Fruit fly (Drosophila melanogaster): Measurements from ENCODE around the gene Tm1.

Tm1 gene

dm6 chr3R:15340052-15340732, 62.2 kb downstream of the Tm1 start, which contains the start of gene SerRS-m:
TSS of gene SerRS-m (plus strand) at chr3R:15340667.
- no peak for TF ChIP-seq Abd-B (GFP tag; optimal IDR thresholded peaks at IDR 0.05)
- no peak for TF ChIP-seq rgr (GFP tag; optimal IDR thresholded peaks at IDR 0.05)
- no peak for TF ChIP-seq Sp1 (GFP tag; optimal IDR thresholded peaks at IDR 0.05)

- TF ChIP-seq fru (GFP tag; optimal IDR thresholded peaks at IDR 0.05) (no peak), dl (GFP tag; optimal IDR thresholded peaks at IDR 0.05; ENCODE audit: insufficient read depth in 1 of 2, partially characterized antibody in 2 of 2) (no peak), ey (GFP tag; optimal IDR thresholded peaks at IDR 0.05) (peak; percentile 7), rgr (GFP tag; optimal IDR thresholded peaks at IDR 0.05) (no peak), CrebA (GFP tag; optimal IDR thresholded peaks at IDR 0.05; ENCODE audit: borderline replicate concordance) (no peak), CG9705 (GFP tag; optimal IDR thresholded peaks at IDR 0.05) (no peak), br (GFP tag; optimal IDR thresholded peaks at IDR 0.05) (no peak), HLH106 (tag; optimal IDR thresholded peaks at IDR 0.05) (peak; percentile 16), OdsH (GFP tag; optimal IDR thresholded peaks at IDR 0.05) (peak; percentile 12), sv (GFP tag; optimal IDR thresholded peaks at IDR 0.05) (no peak), usp (GFP tag; optimal IDR thresholded peaks at IDR 0.05) (no peak), Myc (optimal IDR thresholded peaks at IDR 0.05) (no peak), dmrt93B (GFP tag; optimal IDR thresholded peaks at IDR 0.05) (no peak), Rel (GFP tag; optimal IDR thresholded peaks at IDR 0.05) (no peak), Rel (tag; optimal IDR thresholded peaks at IDR 0.05) (no peak), Dif (GFP tag; optimal IDR thresholded peaks at IDR 0.05; ENCODE audit: partially characterized antibody) (no peak), woc (GFP tag; optimal IDR thresholded peaks at IDR 0.05) (no peak), Abd-B (GFP tag; optimal IDR thresholded peaks at IDR 0.05) (no peak), Hr83 (GFP tag; optimal IDR thresholded peaks at IDR 0.05; ENCODE audit: poor library complexity, severe bottlenecking) (no peak), pan (optimal IDR thresholded peaks at IDR 0.05) (no peak), brk (GFP tag; optimal IDR thresholded peaks at IDR 0.05) (no peak), N (GFP tag; optimal IDR thresholded peaks at IDR 0.05) (no peak), foxo (GFP tag; optimal IDR thresholded peaks at IDR 0.05) (peak in 1 of 2 experiments; percentile 38), sage (GFP tag; optimal IDR thresholded peaks at IDR 0.05) (no peak), dsf (GFP tag; optimal IDR thresholded peaks at IDR 0.05; ENCODE audit: borderline replicate concordance) (no peak)
Measured at dm6 chr3R:15342432-15342925, 64.5 kb downstream of the Tm1 start.

dm6 chr3R:15342926-15343685, 65.1 kb downstream of the Tm1 start, which contains the start of gene Nagk:
TSS of gene Nagk (minus strand) at chr3R:15343256.
- TF ChIP-seq Sp1 (GFP tag; optimal IDR thresholded peaks at IDR 0.05) (peak; percentile 68), psq (GFP tag; optimal IDR thresholded peaks at IDR 0.05) (peak; percentile 51), CG32264 (GFP tag; optimal IDR thresholded peaks at IDR 0.05) (peak; percentile 34), CG9705 (GFP tag; optimal IDR thresholded peaks at IDR 0.05) (peak; percentile 34), Mio (GFP tag; optimal IDR thresholded peaks at IDR 0.05) (no peak), brk (GFP tag; optimal IDR thresholded peaks at IDR 0.05) (no peak), N (GFP tag; optimal IDR thresholded peaks at IDR 0.05) (no peak), Hr83 (GFP tag; optimal IDR thresholded peaks at IDR 0.05; ENCODE audit: poor library complexity, severe bottlenecking) (peak; percentile 82), dmrt93B (GFP tag; optimal IDR thresholded peaks at IDR 0.05) (no peak), lola (GFP tag; optimal IDR thresholded peaks at IDR 0.05) (no peak), tai (GFP tag; optimal IDR thresholded peaks at IDR 0.05) (no peak), h (GFP tag; optimal IDR thresholded peaks at IDR 0.05) (peak; percentile 70), sage (GFP tag; optimal IDR thresholded peaks at IDR 0.05) (no peak), CrebA (GFP tag; optimal IDR thresholded peaks at IDR 0.05; ENCODE audit: borderline replicate concordance) (no peak), Dif (GFP tag; optimal IDR thresholded peaks at IDR 0.05; ENCODE audit: partially characterized antibody) (peak; percentile 37), fru (GFP tag; optimal IDR thresholded peaks at IDR 0.05) (peak; percentile 73), Dfd (GFP tag; optimal IDR thresholded peaks at IDR 0.05) (no peak), br (GFP tag; optimal IDR thresholded peaks at IDR 0.05) (peak; percentile 49), jim (GFP tag; optimal IDR thresholded peaks at IDR 0.05) (no peak), Hnf4 (GFP tag; optimal IDR thresholded peaks at IDR 0.05) (no peak), Jra (GFP tag; optimal IDR thresholded peaks at IDR 0.05) (peak; percentile 57), dsf (GFP tag; optimal IDR thresholded peaks at IDR 0.05; ENCODE audit: borderline replicate concordance) (no peak), Abd-B (GFP tag; optimal IDR thresholded peaks at IDR 0.05) (no peak), HLH106 (tag; optimal IDR thresholded peaks at IDR 0.05) (peak; percentile 56), Hr78 (GFP tag; optimal IDR thresholded peaks at IDR 0.05) (no peak), GATAd (GFP tag; optimal IDR thresholded peaks at IDR 0.05) (no peak), ey (GFP tag; optimal IDR thresholded peaks at IDR 0.05) (peak; percentile 71), woc (GFP tag; optimal IDR thresholded peaks at IDR 0.05) (peak; percentile 89), rgr (GFP tag; optimal IDR thresholded peaks at IDR 0.05) (peak; percentile 63), Myc (optimal IDR thresholded peaks at IDR 0.05) (no peak), dl (GFP tag; optimal IDR thresholded peaks at IDR 0.05; ENCODE audit: insufficient read depth in 1 of 2, partially characterized antibody in 2 of 2) (no peak), Vsx2 (GFP tag; optimal IDR thresholded peaks at IDR 0.05; ENCODE audit: partially characterized antibody) (no peak), foxo (GFP tag; optimal IDR thresholded peaks at IDR 0.05) (peak in 1 of 2 experiments; percentile 76), pan (optimal IDR thresholded peaks at IDR 0.05) (peak; percentile 86), usp (GFP tag; optimal IDR thresholded peaks at IDR 0.05) (no peak), OdsH (GFP tag; optimal IDR thresholded peaks at IDR 0.05) (peak; percentile 68), Rel (GFP tag; optimal IDR thresholded peaks at IDR 0.05) (no peak), Rel (tag; optimal IDR thresholded peaks at IDR 0.05) (peak; percentile 93), sv (GFP tag; optimal IDR thresholded peaks at IDR 0.05) (peak; percentile 65)

Data from whole organism, wandering third instar larva.